Worm (Caenorhabditis elegans): Measurements from ENCODE around the gene F47C12.7.
A peak's percentile ranks its signal among the peaks of the same experiment; 100 is the strongest.

F47C12.7 gene

DNA sequence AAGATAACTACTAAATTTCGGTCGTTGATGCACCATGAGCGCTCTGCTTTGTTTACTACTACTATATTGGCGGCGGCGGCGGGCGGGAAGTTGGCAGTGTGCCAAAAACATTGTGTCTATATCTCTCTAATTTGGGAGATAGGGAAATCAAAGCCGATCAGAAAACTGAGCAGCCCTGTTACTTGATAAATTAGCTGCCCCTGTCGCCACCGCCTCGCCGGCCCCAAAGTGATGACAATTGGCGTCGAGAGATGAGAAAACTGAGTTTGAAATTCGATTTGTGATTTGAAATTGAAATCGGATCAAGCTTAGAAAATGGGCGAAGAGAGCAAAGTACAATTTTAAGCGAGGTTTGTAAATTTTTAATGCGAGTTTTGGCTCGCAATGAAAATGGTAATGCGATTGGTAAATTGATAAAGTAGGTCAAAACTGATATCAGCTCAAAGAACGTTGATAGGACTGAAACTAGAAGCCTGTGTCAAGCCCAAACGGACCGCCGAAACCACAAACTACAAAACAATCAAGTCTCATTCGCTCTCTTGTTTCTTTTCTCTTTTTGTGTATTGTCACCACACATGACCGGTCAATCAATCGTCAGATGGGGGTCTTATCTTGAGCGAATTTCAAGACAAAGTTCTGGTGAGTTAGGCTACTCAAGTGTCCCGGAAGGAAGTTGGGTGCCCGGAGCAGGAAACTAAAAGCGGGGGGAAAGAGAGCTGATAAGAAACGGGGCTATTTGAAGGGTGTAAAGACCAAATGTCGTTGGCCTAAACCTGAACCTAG is 32.0 kb upstream of the F47C12.7 start:
- TF ChIP-seq ref-1 (GFP tag; conservative IDR thresholded peaks at IDR 0.05) (no peak), klf-2 (GFP tag; conservative IDR thresholded peaks at IDR 0.05) (no peak)

DNA sequence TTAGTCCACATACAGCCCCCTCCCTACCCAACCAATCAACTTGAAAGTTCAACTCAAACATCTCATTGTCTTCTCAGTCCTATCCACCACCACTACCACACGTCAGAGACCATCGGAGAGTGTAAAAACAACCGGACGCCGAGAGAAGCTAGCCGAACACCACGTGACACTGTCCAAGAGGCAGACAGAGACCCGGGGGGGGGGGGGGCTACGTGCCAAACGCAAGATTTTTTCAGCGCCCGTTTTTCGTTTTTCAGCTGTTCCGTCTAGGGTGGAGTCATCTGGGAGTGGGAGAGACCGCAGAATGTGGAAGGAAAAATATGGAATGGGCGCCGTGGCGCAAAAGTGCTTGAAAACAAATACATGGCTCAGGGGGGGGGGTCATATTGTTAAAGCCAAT is 30.6 kb upstream of the F47C12.7 start:
- TF ChIP-seq cog-1 (tag; optimal IDR thresholded peaks at IDR 0.05) (no peak), tab-1 (GFP tag; IDR thresholded peaks at IDR 0.05) (no peak)

- no peak for TF ChIP-seq ztf-23 (GFP tag; IDR thresholded peaks at IDR 0.05)
- no peak for TF ChIP-seq ztf-29 (GFP tag; IDR thresholded peaks at IDR 0.05)
These were observed 29.1 kb upstream of the F47C12.7 start for ce11 chrIV:4024159-4025004.

DNA sequence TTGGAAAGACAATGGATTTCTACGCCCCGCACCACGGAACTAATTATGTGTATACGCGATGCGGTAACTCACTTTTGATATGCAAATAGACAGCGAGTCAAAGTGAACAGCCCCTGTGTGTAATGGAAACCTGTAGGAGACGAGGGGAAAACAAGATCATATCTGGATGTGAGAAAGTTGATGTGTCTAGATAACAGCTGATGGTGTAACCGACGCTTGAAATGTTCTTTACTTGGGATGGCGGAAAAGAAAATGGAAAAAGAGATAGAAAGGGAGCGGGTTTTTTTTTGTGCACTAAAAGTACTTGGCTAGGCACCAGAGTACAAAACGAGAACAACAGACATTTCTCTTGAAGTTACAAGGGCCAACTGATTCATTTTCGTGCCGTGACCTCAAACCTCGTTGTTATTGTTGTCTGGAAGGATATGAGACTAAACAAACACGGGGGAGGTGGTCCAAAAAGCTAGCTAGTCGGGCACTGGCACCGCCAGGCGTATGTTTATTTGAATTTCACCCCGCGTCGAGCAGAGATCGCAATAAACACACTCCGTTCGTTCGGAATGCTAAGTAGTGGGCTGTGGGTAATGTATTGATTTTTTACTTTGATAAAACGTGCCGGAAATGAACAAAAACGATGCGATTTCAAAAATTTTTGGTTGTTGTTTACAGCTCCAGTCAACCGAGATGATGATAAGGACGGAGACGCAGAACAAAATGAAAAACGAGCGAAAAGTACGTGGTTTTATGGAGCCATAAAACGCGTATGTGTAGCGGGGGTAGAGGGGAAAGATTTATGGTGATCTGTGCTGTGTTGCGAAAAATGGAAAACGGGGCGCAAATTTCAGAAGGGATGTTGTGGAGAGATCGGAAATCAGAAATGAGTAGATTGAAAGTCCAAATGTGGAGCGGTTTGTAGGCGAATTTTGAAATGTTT is 26.8 kb upstream of the F47C12.7 start:
- TF ChIP-seq ref-1 (GFP tag; conservative IDR thresholded peaks at IDR 0.05) (no peak), med-1 (GFP tag; optimal IDR thresholded peaks at IDR 0.05; ENCODE audit: insufficient read depth) (no peak), klf-2 (GFP tag; conservative IDR thresholded peaks at IDR 0.05) (no peak), ztf-29 (GFP tag; IDR thresholded peaks at IDR 0.05) (no peak), flt-1 (GFP tag; IDR thresholded peaks at IDR 0.05) (no peak), cog-1 (tag; optimal IDR thresholded peaks at IDR 0.05) (no peak), ztf-23 (GFP tag; IDR thresholded peaks at IDR 0.05) (no peak), T22C8.4 (GFP tag; IDR thresholded peaks at IDR 0.05) (no peak), tab-1 (GFP tag; IDR thresholded peaks at IDR 0.05) (no peak)

ce11 chrIV:4019836-4020235 is 24.6 kb upstream of the F47C12.7 start:
- TF ChIP-seq cog-1 (tag; optimal IDR thresholded peaks at IDR 0.05) (no peak), flt-1 (GFP tag; IDR thresholded peaks at IDR 0.05) (peak; percentile 52; the same call in 1 of the 2 replicates)

ce11 chrIV:4018692-4019387 is 23.6 kb upstream of the F47C12.7 start:
- TF ChIP-seq med-1 (GFP tag; optimal IDR thresholded peaks at IDR 0.05; ENCODE audit: insufficient read depth), result no peak
- no peak for TF ChIP-seq ref-1 (GFP tag; conservative IDR thresholded peaks at IDR 0.05)
- no peak for TF ChIP-seq cog-1 (tag; optimal IDR thresholded peaks at IDR 0.05)
- no peak for TF ChIP-seq flt-1 (GFP tag; IDR thresholded peaks at IDR 0.05)
- TF ChIP-seq ztf-29 (GFP tag; IDR thresholded peaks at IDR 0.05), result no peak
- TF ChIP-seq tab-1 (GFP tag; IDR thresholded peaks at IDR 0.05), result no peak
- TF ChIP-seq klf-2 (GFP tag; conservative IDR thresholded peaks at IDR 0.05), result no peak
- TF ChIP-seq T22C8.4 (GFP tag; IDR thresholded peaks at IDR 0.05), result no peak
- no peak for TF ChIP-seq ztf-23 (GFP tag; IDR thresholded peaks at IDR 0.05)

DNA sequence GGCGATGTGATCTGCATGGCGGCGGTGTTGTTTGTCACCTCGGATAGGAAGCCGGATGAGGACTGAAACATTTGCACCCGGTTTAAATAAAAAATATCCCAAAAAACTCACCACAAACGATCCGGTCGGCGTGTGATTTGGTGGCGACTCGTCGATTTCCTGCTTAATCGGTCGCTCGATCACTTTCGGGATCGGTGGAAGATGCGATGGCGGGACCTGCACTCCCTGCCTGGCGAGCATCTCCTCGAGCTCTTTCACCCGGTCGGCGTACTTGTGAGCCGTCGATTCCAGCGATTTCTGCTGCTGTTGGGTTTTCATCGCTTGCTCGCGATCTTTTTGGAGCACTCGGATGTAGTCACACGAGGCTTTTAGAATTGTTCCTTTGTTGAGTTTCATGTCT is 21.4 kb upstream of the F47C12.7 start:
- TF ChIP-seq ztf-29 (GFP tag; IDR thresholded peaks at IDR 0.05), result no peak
- TF ChIP-seq klf-2 (GFP tag; conservative IDR thresholded peaks at IDR 0.05), result no peak
- TF ChIP-seq T22C8.4 (GFP tag; IDR thresholded peaks at IDR 0.05), result no peak
- TF ChIP-seq cog-1 (tag; optimal IDR thresholded peaks at IDR 0.05), result no peak
- TF ChIP-seq med-1 (GFP tag; optimal IDR thresholded peaks at IDR 0.05; ENCODE audit: insufficient read depth), result no peak
- no peak for TF ChIP-seq ztf-23 (GFP tag; IDR thresholded peaks at IDR 0.05)
- TF ChIP-seq flt-1 (GFP tag; IDR thresholded peaks at IDR 0.05), result no peak
- no peak for TF ChIP-seq tab-1 (GFP tag; IDR thresholded peaks at IDR 0.05)
- TF ChIP-seq ref-1 (GFP tag; conservative IDR thresholded peaks at IDR 0.05), result no peak

ce11 chrIV:4015660-4016059 is 20.4 kb upstream of the F47C12.7 start:
- TF ChIP-seq ref-1 (GFP tag; conservative IDR thresholded peaks at IDR 0.05) (no peak), ztf-23 (GFP tag; IDR thresholded peaks at IDR 0.05) (no peak), ztf-29 (GFP tag; IDR thresholded peaks at IDR 0.05) (no peak), T22C8.4 (GFP tag; IDR thresholded peaks at IDR 0.05) (no peak), tab-1 (GFP tag; IDR thresholded peaks at IDR 0.05) (no peak), cog-1 (tag; optimal IDR thresholded peaks at IDR 0.05) (no peak), flt-1 (GFP tag; IDR thresholded peaks at IDR 0.05) (no peak), med-1 (GFP tag; optimal IDR thresholded peaks at IDR 0.05; ENCODE audit: insufficient read depth) (no peak), klf-2 (GFP tag; conservative IDR thresholded peaks at IDR 0.05) (no peak)

DNA sequence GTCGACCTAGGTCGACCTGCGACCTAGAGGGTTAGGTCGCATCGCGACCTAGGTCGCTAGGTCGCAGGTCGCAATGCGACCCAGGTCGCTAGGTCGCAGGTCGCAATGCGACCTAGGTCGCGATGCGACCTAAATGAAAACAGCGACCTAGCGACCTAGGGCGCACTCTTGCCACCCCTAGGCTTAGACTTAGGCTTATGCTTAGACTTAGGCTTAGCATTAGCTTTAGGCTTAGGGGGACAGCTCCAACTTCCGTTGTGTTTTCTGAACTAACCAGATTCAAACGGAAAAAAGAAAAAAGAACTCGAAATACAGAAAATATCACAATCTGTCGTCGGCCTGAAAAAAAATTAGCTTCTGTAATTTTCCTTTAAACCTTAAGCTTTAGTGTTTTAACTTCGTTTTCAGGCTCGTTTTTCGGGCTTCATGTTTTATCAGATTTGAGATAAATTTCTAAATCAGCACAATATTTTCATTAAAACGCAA is 19.1 kb upstream of the F47C12.7 start:
- TF ChIP-seq cog-1 (tag; optimal IDR thresholded peaks at IDR 0.05), result no peak
- TF ChIP-seq tab-1 (GFP tag; IDR thresholded peaks at IDR 0.05), result 0 out of 2 replicates have a peak, but pooled peaks have one; percentile 54
- no peak for TF ChIP-seq ztf-29 (GFP tag; IDR thresholded peaks at IDR 0.05)
- TF ChIP-seq ztf-23 (GFP tag; IDR thresholded peaks at IDR 0.05), result 0 out of 2 replicates have a peak, but pooled peaks have one; percentile 48
- no peak for TF ChIP-seq med-1 (GFP tag; optimal IDR thresholded peaks at IDR 0.05; ENCODE audit: insufficient read depth)
- no peak for TF ChIP-seq ref-1 (GFP tag; conservative IDR thresholded peaks at IDR 0.05)
- TF ChIP-seq klf-2 (GFP tag; conservative IDR thresholded peaks at IDR 0.05), result no peak
- TF ChIP-seq T22C8.4 (GFP tag; IDR thresholded peaks at IDR 0.05), result 0 out of 2 replicates have a peak, but pooled peaks have one; percentile 41
- TF ChIP-seq flt-1 (GFP tag; IDR thresholded peaks at IDR 0.05), result 0 out of 2 replicates have a peak, but pooled peaks have one; percentile 26

Measured in whole organism, midembryonic.